Worm (Caenorhabditis elegans) whole organism, L2 larva: Measurements from ENCODE around the gene ddx-19.

ENCODE experiments used
- egl-27 ChIP-seq: sonication (generic microtip); optimal IDR thresholded peaks from 3 replicates; lab custom pipeline; 2017; ENCODE audit warnings: missing biosample characterization, missing genetic modification reagents, missing genetic modification characterization
- fos-1 ChIP-seq: fragments of 150-350 bp; optimal IDR thresholded peaks from 2 replicates; lab custom pipeline; 2014; ENCODE audit warnings: missing biosample characterization, missing genetic modification characterization
- lin-11 ChIP-seq: fragments of 150-350 bp; sonication (generic microtip); optimal IDR thresholded peaks from 2 replicates; lab custom pipeline; 2014; ENCODE audit warnings: missing biosample characterization, missing genetic modification characterization, inconsistent platforms, mixed read lengths
- ztf-11 ChIP-seq: sonication (generic microtip); optimal IDR thresholded peaks from 2 replicates; lab custom pipeline; 2017; ENCODE audit warnings: missing biosample characterization, missing genetic modification characterization

DNA sequence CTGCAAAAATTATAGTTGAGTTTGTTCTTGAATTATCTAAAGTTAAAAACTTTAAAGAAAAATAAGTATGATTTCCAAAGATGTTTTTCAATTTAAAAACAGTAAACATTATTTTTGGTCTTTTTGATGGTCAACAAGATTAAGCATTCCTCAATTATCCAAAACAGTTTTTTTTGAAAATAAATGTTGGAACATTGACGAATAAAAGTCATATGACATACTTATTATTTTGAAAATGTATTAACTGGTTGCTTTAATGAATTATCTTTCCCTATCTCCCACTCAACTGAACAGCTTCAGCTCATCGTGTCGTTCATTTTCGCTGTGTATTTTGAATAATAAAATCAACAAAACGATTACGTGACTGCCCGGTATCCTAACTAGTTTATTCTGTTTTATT lies 27.6 kb upstream of the ddx-19 start:
- TF ChIP-seq egl-27 (tag; lab: Kevin White, UChicago) (no peak), fos-1 (tag; lab: Kevin White, UChicago) (no peak), ztf-11 (tag; lab: Kevin White, UChicago) (no peak), lin-11 (tag; lab: Kevin White, UChicago) (no peak)
